Fruit fly (Drosophila melanogaster) whole organism, embryonic: Measurements from ENCODE around the gene CG6006.

Experiments
- Abd-B ChIP-seq: fragments of 200-800 bp; sonication (Bioruptor generic); optimal IDR thresholded peaks from 2 replicates; lab custom pipeline; 2018; ENCODE audit warnings: missing biosample characterization, mild to moderate bottlenecking, missing genetic modification characterization, moderate library complexity
- Antp ChIP-seq: fragments of 200-800 bp; sonication (Bioruptor generic); optimal IDR thresholded peaks from 3 replicates; lab custom pipeline; 2016; ENCODE audit warnings: missing biosample characterization, missing genetic modification characterization
- B-H1 ChIP-seq: fragments of 200-800 bp; sonication (Bioruptor generic); IDR thresholded peaks from 3 replicates; pipeline ENCODE4 v1.3.6; 2022; ENCODE audit warnings: missing biosample characterization, missing genetic modification characterization
- Bteb2 ChIP-seq: fragments of 200-800 bp; sonication (Bioruptor generic); optimal IDR thresholded peaks from 2 replicates; lab custom pipeline; 2016; ENCODE audit warnings: missing biosample characterization, missing genetic modification characterization
- CG10147 ChIP-seq: fragments of 200-800 bp; sonication (Bioruptor generic); optimal IDR thresholded peaks from 2 replicates; lab custom pipeline; 2019; ENCODE audit warnings: missing biosample characterization, mild to moderate bottlenecking, missing genetic modification characterization, moderate library complexity
- CG11247 ChIP-seq: fragments of 200-800 bp; sonication (Bioruptor generic); IDR thresholded peaks from 2 replicates; pipeline ENCODE4 v1.3.6; 2022; ENCODE audit warnings: missing biosample characterization, missing genetic modification characterization
- CG11504 ChIP-seq: fragments of 200-800 bp; sonication (Bioruptor generic); optimal IDR thresholded peaks from 3 replicates; lab custom pipeline; 2019; ENCODE audit warnings: missing biosample characterization, mild to moderate bottlenecking, missing genetic modification characterization, moderate library complexity
- CG11695 ChIP-seq: fragments of 200-800 bp; sonication (Bioruptor generic); IDR thresholded peaks from 3 replicates; pipeline ENCODE4 v1.3.6; 2022; ENCODE audit warnings: missing biosample characterization, missing genetic modification characterization
- CG12942 ChIP-seq: fragments of 200-800 bp; sonication (Bioruptor generic); optimal IDR thresholded peaks from 3 replicates; lab custom pipeline; 2016; ENCODE audit warnings: missing biosample characterization, missing genetic modification characterization
- CG15601 ChIP-seq: fragments of 200-800 bp; sonication (Bioruptor generic); optimal IDR thresholded peaks from 3 replicates; lab custom pipeline; 2019; ENCODE audit warnings: missing biosample characterization, mild to moderate bottlenecking, missing genetic modification characterization, moderate library complexity
- CG2129 ChIP-seq: fragments of 200-800 bp; sonication (Bioruptor generic); IDR thresholded peaks from 2 replicates; pipeline ENCODE4 v1.3.6; 2022; ENCODE audit warnings: missing biosample characterization, missing genetic modification characterization; ENCODE audit not compliant: partially characterized antibody
- CG3163 ChIP-seq: fragments of 200-800 bp; sonication (Bioruptor generic); optimal IDR thresholded peaks from 3 replicates; lab custom pipeline; 2016; ENCODE audit warnings: missing biosample characterization, missing genetic modification characterization
- CG34376 ChIP-seq: fragments of 200-800 bp; sonication (Bioruptor generic); optimal IDR thresholded peaks from 2 replicates; lab custom pipeline; 2018; ENCODE audit warnings: missing biosample characterization, mild to moderate bottlenecking, missing genetic modification characterization
- CG3995 ChIP-seq: fragments of 200-800 bp; sonication (Bioruptor generic); optimal IDR thresholded peaks from 3 replicates; lab custom pipeline; 2016; ENCODE audit warnings: missing biosample characterization, missing genetic modification characterization
- CG6254 ChIP-seq: fragments of 200-800 bp; sonication (Bioruptor generic); optimal IDR thresholded peaks from 3 replicates; lab custom pipeline; 2017; ENCODE audit warnings: mild to moderate bottlenecking, missing biosample characterization, missing genetic modification reagents, missing genetic modification characterization
- CG6683 ChIP-seq: fragments of 200-800 bp; sonication (Bioruptor generic); optimal IDR thresholded peaks from 2 replicates; lab custom pipeline; 2017; ENCODE audit warnings: missing biosample characterization, mild to moderate bottlenecking, missing genetic modification characterization, missing genetic modification reagents
- CG7372 ChIP-seq: fragments of 200-800 bp; sonication (Bioruptor generic); IDR thresholded peaks from 2 replicates; pipeline ENCODE4 v1.3.6; 2022; ENCODE audit warnings: missing biosample characterization, missing genetic modification characterization
- CG8281 ChIP-seq: fragments of 200-800 bp; sonication (Bioruptor generic); optimal IDR thresholded peaks from 2 replicates; lab custom pipeline; 2018; ENCODE audit warnings: missing biosample characterization, mild to moderate bottlenecking, missing genetic modification characterization, moderate library complexity
- CG8388 ChIP-seq: fragments of 200-800 bp; sonication (Bioruptor generic); optimal IDR thresholded peaks from 2 replicates; lab custom pipeline; 2019; ENCODE audit warnings: missing biosample characterization, mild to moderate bottlenecking, missing genetic modification characterization, moderate library complexity
- CG8765 ChIP-seq: fragments of 200-800 bp; sonication (Bioruptor generic); IDR thresholded peaks from 2 replicates; pipeline ENCODE4 v1.3.6; 2022; ENCODE audit warnings: missing biosample characterization, missing genetic modification characterization
- CG9215 ChIP-seq: fragments of 200-800 bp; sonication (Bioruptor generic); IDR thresholded peaks from 2 replicates; pipeline ENCODE4 v1.3.6; 2022; ENCODE audit warnings: missing biosample characterization, missing genetic modification characterization
- CG9609 ChIP-seq: fragments of 200-800 bp; sonication (Bioruptor generic); optimal IDR thresholded peaks from 3 replicates; lab custom pipeline; 2016; ENCODE audit warnings: missing biosample characterization, missing genetic modification characterization
- CG9932 ChIP-seq: fragments of 200-800 bp; sonication (Bioruptor generic); IDR thresholded peaks from 2 replicates; pipeline ENCODE4 v1.3.6; 2022; ENCODE audit warnings: missing biosample characterization, missing genetic modification characterization
- D19B ChIP-seq: fragments of 200-800 bp; sonication (Bioruptor generic); optimal IDR thresholded peaks from 2 replicates; lab custom pipeline; 2017; ENCODE audit warnings: missing biosample characterization, mild to moderate bottlenecking, missing genetic modification characterization
- Doc3 ChIP-seq: fragments of 200-800 bp; sonication (Bioruptor generic); IDR thresholded peaks from 3 replicates; pipeline ENCODE4 v1.3.6; 2022; ENCODE audit warnings: missing biosample characterization, missing genetic modification characterization; ENCODE audit not compliant: partially characterized antibody
- Fer1 ChIP-seq: fragments of 200-800 bp; sonication (Bioruptor generic); optimal IDR thresholded peaks from 2 replicates; lab custom pipeline; 2017; ENCODE audit warnings: missing biosample characterization, mild to moderate bottlenecking, missing genetic modification characterization
- Jarid2 ChIP-seq: fragments of 200-800 bp; sonication (Bioruptor generic); optimal IDR thresholded peaks from 3 replicates; lab custom pipeline; 2017; ENCODE audit warnings: mild to moderate bottlenecking, missing biosample characterization, missing genetic modification reagents, missing genetic modification characterization
- Meics ChIP-seq: fragments of 200-800 bp; sonication (Bioruptor generic); optimal IDR thresholded peaks from 2 replicates; lab custom pipeline; 2017; ENCODE audit warnings: missing biosample characterization, mild to moderate bottlenecking, missing genetic modification characterization
- NK7.1 ChIP-seq: fragments of 200-800 bp; sonication (Bioruptor generic); optimal IDR thresholded peaks from 3 replicates; lab custom pipeline; 2016; ENCODE audit warnings: missing biosample characterization, missing genetic modification characterization
- Nf-YC ChIP-seq: fragments of 200-800 bp; optimal IDR thresholded peaks from 3 replicates; lab custom pipeline; 2019; ENCODE audit warnings: missing biosample characterization, mild to moderate bottlenecking, missing genetic modification characterization, moderate library complexity
- Ravus ChIP-seq: fragments of 200-800 bp; sonication (Bioruptor generic); IDR thresholded peaks from 2 replicates; pipeline ENCODE4 v1.3.6; 2022; ENCODE audit warnings: missing biosample characterization, missing genetic modification characterization
- Six4 ChIP-seq: fragments of 200-800 bp; sonication (Bioruptor generic); optimal IDR thresholded peaks from 2 replicates; lab custom pipeline; 2016; ENCODE audit warnings: missing biosample characterization, missing genetic modification characterization
- Sox100B ChIP-seq: fragments of 200-800 bp; sonication (Bioruptor generic); optimal IDR thresholded peaks from 3 replicates; lab custom pipeline; 2018; ENCODE audit warnings: missing biosample characterization, mild to moderate bottlenecking, missing genetic modification characterization
- Stat92E ChIP-seq, 3 experiments: fragments of >200 bp in 2 of 3; fragments of 200-800 bp in 1 of 3; sonication (Bioruptor generic) in 1 of 3; optimal IDR thresholded peaks; 2 replicates each; lab custom pipeline; 2017 to 2019; ENCODE audit warnings: missing biosample characterization in 3 of 3, missing genetic modification characterization in 3 of 3, mild to moderate bottlenecking in 1 of 3, moderate library complexity in 1 of 3
- ab ChIP-seq: fragments of 200-800 bp; sonication (Bioruptor generic); optimal IDR thresholded peaks from 2 replicates; lab custom pipeline; 2016; ENCODE audit warnings: missing biosample characterization, missing genetic modification characterization
- ato ChIP-seq: fragments of 200-800 bp; sonication (Bioruptor generic); IDR thresholded peaks from 2 replicates; pipeline ENCODE4 v1.3.6; 2022; ENCODE audit warnings: missing biosample characterization, missing genetic modification characterization; ENCODE audit not compliant: partially characterized antibody
- az2 ChIP-seq: fragments of 200-800 bp; sonication (Bioruptor generic); optimal IDR thresholded peaks from 3 replicates; lab custom pipeline; 2016; ENCODE audit warnings: missing biosample characterization, missing genetic modification characterization
- bab2 ChIP-seq: fragments of 200-800 bp; sonication (Bioruptor generic); optimal IDR thresholded peaks from 2 replicates; lab custom pipeline; 2016; ENCODE audit warnings: missing biosample characterization, missing genetic modification characterization
- cad ChIP-seq: fragments of >200 bp; optimal IDR thresholded peaks from 2 replicates; lab custom pipeline; 2017; ENCODE audit warnings: missing biosample characterization, missing genetic modification characterization
- cas ChIP-seq: fragments of 200-800 bp; sonication (Bioruptor generic); IDR thresholded peaks from 2 replicates; pipeline ENCODE4 v1.3.6; 2022; ENCODE audit warnings: missing biosample characterization, missing genetic modification characterization
- ems ChIP-seq: fragments of 200-800 bp; sonication (Bioruptor generic); optimal IDR thresholded peaks from 3 replicates; lab custom pipeline; 2016; ENCODE audit warnings: missing biosample characterization, missing genetic modification characterization
- ftz-f1 ChIP-seq: fragments of 200-800 bp; sonication (Bioruptor generic); optimal IDR thresholded peaks from 2 replicates; lab custom pipeline; 2016; ENCODE audit warnings: missing biosample characterization, missing genetic modification characterization
- inv ChIP-seq: fragments of 200-800 bp; sonication (Bioruptor generic); IDR thresholded peaks from 2 replicates; pipeline ENCODE4 v1.3.6; 2022; ENCODE audit warnings: missing biosample characterization, missing genetic modification characterization; ENCODE audit not compliant: partially characterized antibody
- mirr ChIP-seq: fragments of 200-800 bp; sonication (Bioruptor generic); optimal IDR thresholded peaks from 3 replicates; lab custom pipeline; 2018; ENCODE audit warnings: missing biosample characterization, mild to moderate bottlenecking, missing genetic modification characterization
- otp ChIP-seq: fragments of 200-800 bp; sonication (Bioruptor generic); IDR thresholded peaks from 3 replicates; pipeline ENCODE4, ENCODE4 v1.3.6; 2022; ENCODE audit warnings: missing biosample characterization, missing genetic modification characterization
- peb ChIP-seq: fragments of 200-800 bp; sonication (Bioruptor generic); IDR thresholded peaks from 2 replicates; pipeline ENCODE4 v1.3.6; 2022; ENCODE audit warnings: missing biosample characterization, missing genetic modification characterization
- ro ChIP-seq: fragments of 200-800 bp; sonication (Bioruptor generic); IDR thresholded peaks from 2 replicates; pipeline ENCODE4 v1.3.6; 2022; ENCODE audit warnings: missing biosample characterization, missing genetic modification characterization
- shn ChIP-seq: fragments of 200-800 bp; sonication (Bioruptor generic); optimal IDR thresholded peaks from 3 replicates; lab custom pipeline; 2016; ENCODE audit warnings: missing biosample characterization, missing genetic modification characterization
- so ChIP-seq: fragments of 200-800 bp; sonication (Bioruptor generic); IDR thresholded peaks from 3 replicates; pipeline ENCODE4 v1.3.6; 2022; ENCODE audit warnings: missing biosample characterization, missing genetic modification characterization
- sqz ChIP-seq: fragments of 200-800 bp; sonication (Bioruptor generic); optimal IDR thresholded peaks from 3 replicates; lab custom pipeline; 2018; ENCODE audit warnings: missing biosample characterization, mild to moderate bottlenecking, missing genetic modification characterization
- tap ChIP-seq: fragments of 200-800 bp; optimal IDR thresholded peaks from 3 replicates; lab custom pipeline; 2019; ENCODE audit warnings: missing biosample characterization, mild to moderate bottlenecking, missing genetic modification characterization, moderate library complexity
- ttk ChIP-seq: fragments of 200-800 bp; sonication (Bioruptor generic); IDR thresholded peaks from 2 replicates; pipeline ENCODE4 v2.1.2; 2022; ENCODE audit warnings: missing biosample characterization, missing genetic modification characterization

CG6006 gene

dm6 chr3R:16203025-16203421 lies 48.2 kb downstream of the CG6006 start, which contains the start of the genes CG6126 and CG31287 (continued):
- TF ChIP-seq Antp (GFP tag; lab: Kevin White, UChicago) (no peak), NK7.1 (GFP tag; lab: Kevin White, UChicago) (no peak), CG34376 (GFP tag; lab: Kevin White, UChicago) (no peak), CG3995 (GFP tag; lab: Kevin White, UChicago) (no peak), sqz (GFP tag; lab: Kevin White, UChicago) (no peak), az2 (no peak), B-H1 (GFP tag; lab: Robert Waterston, UW) (no peak), cas (no peak), Doc3 (GFP tag; lab: Robert Waterston, UW) (no peak), Ravus (GFP tag; lab: Robert Waterston, UW) (no peak), CG9932 (no peak), CG7372 (GFP tag; lab: Robert Waterston, UW) (no peak), peb (no peak), CG10147 (GFP tag; lab: Kevin White, UChicago) (no peak), inv (GFP tag; lab: Robert Waterston, UW) (no peak), CG8388 (GFP tag; lab: Kevin White, UChicago) (no peak), CG8281 (no peak), CG3163 (GFP tag; lab: Kevin White, UChicago) (peak; percentile 69), Nf-YC (tag; lab: Kevin White, UChicago) (no peak), Meics (GFP tag; lab: Kevin White, UChicago) (no peak), bab2 (GFP tag; lab: Kevin White, UChicago) (no peak), CG9609 (GFP tag; lab: Kevin White, UChicago) (no peak), CG2129 (GFP tag; lab: Robert Waterston, UW) (no peak), Stat92E (GFP tag; optimal IDR thresholded peaks at IDR 0.05; lab: Kevin White, UChicago) (no peak), CG11247 (GFP tag; lab: Robert Waterston, UW) (no peak), shn (GFP tag; lab: Kevin White, UChicago) (no peak), Sox100B (GFP tag; lab: Kevin White, UChicago) (no peak), Abd-B (no peak), CG12942 (GFP tag; lab: Kevin White, UChicago) (no peak), CG6254 (GFP tag; lab: Kevin White, UChicago) (no peak), so (GFP tag; lab: Robert Waterston, UW) (peak; percentile 26; the same call in 1 of the 3 replicates), CG11504 (tag; lab: Kevin White, UChicago) (no peak), Fer1 (no peak), CG6683 (GFP tag; lab: Kevin White, UChicago) (no peak), Bteb2 (no peak), Six4 (GFP tag; lab: Kevin White, UChicago) (no peak), otp (no peak), CG11695 (GFP tag; lab: Robert Waterston, UW) (no peak), tap (tag; lab: Kevin White, UChicago) (no peak), CG8765 (GFP tag; lab: Robert Waterston, UW) (no peak), ab (no peak), D19B (GFP tag; lab: Kevin White, UChicago) (no peak), CG9215 (GFP tag; lab: Robert Waterston, UW) (no peak), ftz-f1 (GFP tag; lab: Kevin White, UChicago) (no peak), mirr (GFP tag; lab: Kevin White, UChicago) (no peak), ttk (GFP tag; lab: Robert Waterston, UW) (no peak), CG15601 (no peak), cad (GFP tag; lab: Kevin White, UChicago) (no peak), Jarid2 (no peak), ro (GFP tag; lab: Robert Waterston, UW) (no peak), ems (GFP tag; lab: Kevin White, UChicago) (no peak), ato (GFP tag; lab: Robert Waterston, UW) (no peak)
